Worm (Caenorhabditis elegans): Measurements from ENCODE around the gene F35H10.10.

The F35H10.10 gene

DNA sequence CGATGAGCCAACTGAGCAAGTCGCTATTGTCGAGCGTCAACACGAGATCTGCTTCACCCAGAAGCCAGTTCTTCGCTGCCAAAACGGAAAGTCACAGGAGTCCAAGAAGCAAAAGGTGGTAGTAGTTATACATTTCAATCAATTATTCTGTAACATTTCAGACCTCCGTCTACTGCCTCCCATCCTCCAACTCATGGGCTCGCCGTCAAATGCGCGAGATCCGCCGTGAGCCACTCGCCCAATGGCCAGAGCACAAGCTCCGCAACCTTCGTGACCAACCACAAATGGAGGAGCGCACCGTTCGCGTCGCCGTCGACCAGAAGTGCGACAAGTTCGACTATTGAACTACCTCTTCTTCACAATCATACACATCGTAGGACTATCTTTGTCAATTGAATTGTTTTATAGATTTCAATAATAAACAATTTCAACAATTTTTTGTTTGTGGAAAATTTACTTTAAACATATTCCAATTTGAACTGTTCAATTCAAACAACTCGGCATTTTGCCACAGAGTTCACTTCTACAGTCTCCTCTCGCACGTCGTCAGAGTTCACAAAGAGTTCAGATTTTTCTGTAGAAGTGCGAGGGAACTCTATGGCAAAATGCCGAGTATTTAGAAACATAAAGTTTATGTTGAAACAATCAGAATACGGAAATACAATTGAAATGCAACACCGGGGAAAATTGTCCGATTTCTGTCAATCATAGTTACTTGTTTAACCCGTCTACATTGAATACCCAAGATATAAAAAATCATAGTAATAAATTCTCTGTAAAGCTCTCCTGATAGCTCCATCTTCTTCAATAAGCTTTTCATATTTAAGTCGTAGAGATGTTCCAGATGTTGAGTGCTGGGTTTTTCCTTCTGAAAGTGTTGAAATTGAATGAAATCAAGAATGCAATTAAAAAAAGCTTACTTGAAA is 46.5 kb downstream of the F35H10.10 start (continued):
- TF ChIP-seq egrh-3 (GFP tag; IDR thresholded peaks at IDR 0.05) (peak; percentile 61; the same call in 1 of the 2 replicates), B0261.1 (tag; optimal IDR thresholded peaks at IDR 0.05) (no peak), dpff-1 (tag; optimal IDR thresholded peaks at IDR 0.05) (no peak), F57C9.4 (tag; optimal IDR thresholded peaks at IDR 0.05) (no peak), him-1 (tag; optimal IDR thresholded peaks at IDR 0.05) (no peak), nfya-1 (tag; optimal IDR thresholded peaks at IDR 0.05; ENCODE audit: borderline replicate concordance, insufficient read depth) (no peak), madf-3 (GFP tag; IDR thresholded peaks at IDR 0.05) (peak; percentile 72; the same call in 1 of the 2 replicates), ceh-100 (GFP tag; IDR thresholded peaks at IDR 0.05) (no peak), hlh-26 (GFP tag; conservative IDR thresholded peaks at IDR 0.05) (no peak), ztf-26 (tag; optimal IDR thresholded peaks at IDR 0.05) (no peak), athp-1 (tag; optimal IDR thresholded peaks at IDR 0.05) (no peak), ztf-28 (GFP tag; IDR thresholded peaks at IDR 0.05) (no peak; the same call in 1 of the 2 replicates), fkh-3 (tag; optimal IDR thresholded peaks at IDR 0.05) (no peak), snpc-4 (GFP tag; optimal IDR thresholded peaks at IDR 0.05) (no peak), snpc-4 (tag; optimal IDR thresholded peaks at IDR 0.05) (peak in 1 of 4 experiments; percentile 7), F23B12.7 (tag; optimal IDR thresholded peaks at IDR 0.05; ENCODE audit: insufficient read depth) (no peak), zim-3 (tag; optimal IDR thresholded peaks at IDR 0.05) (no peak), lin-40 (tag; optimal IDR thresholded peaks at IDR 0.05) (no peak), die-1 (tag; optimal IDR thresholded peaks at IDR 0.05) (no peak), rec-8 (tag; optimal IDR thresholded peaks at IDR 0.05) (no peak), hmg-1.2 (GFP tag; IDR thresholded peaks at IDR 0.05) (no peak; the same call in 1 of the 2 replicates), akir-1 (GFP tag; optimal IDR thresholded peaks at IDR 0.05) (no peak), rpc-1 (optimal IDR thresholded peaks at IDR 0.05) (no peak), rpc-1 (tag; optimal IDR thresholded peaks at IDR 0.05) (no peak), ztf-6 (GFP tag; IDR thresholded peaks at IDR 0.05) (no peak), sptf-2 (GFP tag; optimal IDR thresholded peaks at IDR 0.05) (no peak), nhr-120 (GFP tag; IDR thresholded peaks at IDR 0.05) (no peak), egl-44 (GFP tag; IDR thresholded peaks at IDR 0.05) (no peak), tbp1 (GFP tag; optimal IDR thresholded peaks at IDR 0.05) (peak; percentile 32), lag-1 (GFP tag; IDR thresholded peaks at IDR 0.05) (no peak), mel-28 (tag; optimal IDR thresholded peaks at IDR 0.05; ENCODE audit: borderline replicate concordance) (no peak), K11D2.4 (GFP tag; IDR thresholded peaks at IDR 0.05) (0 out of 2 replicates have a peak, but pooled peaks have one; percentile 8), atf-7 (tag; optimal IDR thresholded peaks at IDR 0.05) (peak; percentile 62), ama-1 (optimal IDR thresholded peaks at IDR 0.05) (peak; percentile 7), ama-1 (GFP tag; optimal IDR thresholded peaks at IDR 0.05) (no peak), ztf-3 (GFP tag; optimal IDR thresholded peaks at IDR 0.05) (no peak), nhr-80 (tag; optimal IDR thresholded peaks at IDR 0.05) (peak; percentile 76), B0035.1 (tag; optimal IDR thresholded peaks at IDR 0.05) (no peak), lin-54 (GFP tag; optimal IDR thresholded peaks at IDR 0.05) (peak; percentile 34), ets-4 (GFP tag; optimal IDR thresholded peaks at IDR 0.05) (no peak), F22D6.2 (tag; optimal IDR thresholded peaks at IDR 0.05) (no peak), attf-5 (GFP tag; optimal IDR thresholded peaks at IDR 0.05) (peak; percentile 15), hsf-1 (GFP tag; IDR thresholded peaks at IDR 0.05) (no peak), chd-7 (tag; optimal IDR thresholded peaks at IDR 0.05) (peak; percentile 26), repo-1 (tag; optimal IDR thresholded peaks at IDR 0.05) (peak; percentile 90), gei-17 (GFP tag; optimal IDR thresholded peaks at IDR 0.05) (no peak), F33H1.4 (GFP tag; IDR thresholded peaks at IDR 0.05) (peak; percentile 8; the same call in 1 of the 2 replicates), lin-35 (GFP tag; optimal IDR thresholded peaks at IDR 0.05) (no peak)

Data from whole organism, young adult.